Fruit fly (Drosophila melanogaster) whole organism, prepupa: Measurements from ENCODE around the gene CG18170.

ENCODE experiments used
- CG10631 ChIP-seq: fragments of 200-800 bp; sonication (Bioruptor generic); optimal IDR thresholded peaks from 2 replicates; lab custom pipeline; 2016; ENCODE audit warnings: missing biosample characterization, missing genetic modification characterization
- CG16779 ChIP-seq: fragments of 200-800 bp; sonication (Bioruptor generic); optimal IDR thresholded peaks from 3 replicates; lab custom pipeline; 2017; ENCODE audit warnings: missing biosample characterization, mild to moderate bottlenecking, missing genetic modification characterization
- CG31627 ChIP-seq: fragments of 200-800 bp; sonication (Bioruptor generic); optimal IDR thresholded peaks from 3 replicates; lab custom pipeline; 2016; ENCODE audit warnings: missing biosample characterization, missing genetic modification characterization
- CG4318 ChIP-seq: fragments of 200-800 bp; sonication (Bioruptor generic); optimal IDR thresholded peaks from 3 replicates; lab custom pipeline; 2017; ENCODE audit warnings: missing biosample characterization, mild to moderate bottlenecking, missing genetic modification characterization
- CG8119 ChIP-seq: fragments of 200-800 bp; sonication (Bioruptor generic); IDR thresholded peaks from 3 replicates; pipeline ENCODE4 v1.3.6; 2022; ENCODE audit warnings: missing biosample characterization, missing genetic modification characterization
- CG8632 ChIP-seq: fragments of 200-800 bp; sonication (Bioruptor generic); optimal IDR thresholded peaks from 3 replicates; lab custom pipeline; 2016; ENCODE audit warnings: missing biosample characterization, missing genetic modification characterization
- Eip75B ChIP-seq: fragments of 200-800 bp; sonication (Bioruptor generic); optimal IDR thresholded peaks from 3 replicates; lab custom pipeline; 2016; ENCODE audit warnings: missing biosample characterization, missing genetic modification characterization
- Ets21C ChIP-seq: fragments of 200-800 bp; sonication (Bioruptor generic); optimal IDR thresholded peaks from 3 replicates; lab custom pipeline; 2016; ENCODE audit warnings: missing biosample characterization, missing genetic modification characterization
- Gug ChIP-seq: fragments of 200-800 bp; sonication (Bioruptor generic); IDR thresholded peaks from 2 replicates; pipeline ENCODE4 v1.3.6; 2022; ENCODE audit warnings: missing biosample characterization, missing genetic modification characterization
- Hr39 ChIP-seq: fragments of 200-800 bp; sonication (Bioruptor generic); optimal IDR thresholded peaks from 2 replicates; lab custom pipeline; 2016; ENCODE audit warnings: missing biosample characterization, missing genetic modification characterization
- Hr4 ChIP-seq: fragments of 200-800 bp; sonication (Bioruptor generic); optimal IDR thresholded peaks from 3 replicates; lab custom pipeline; 2016; ENCODE audit warnings: missing biosample characterization, missing genetic modification characterization
- dac ChIP-seq: fragments of 200-800 bp; sonication (Bioruptor generic); optimal IDR thresholded peaks from 2 replicates; lab custom pipeline; 2017; ENCODE audit warnings: missing biosample characterization, mild to moderate bottlenecking, missing genetic modification characterization
- salr ChIP-seq, 2 experiments: fragments of 200-800 bp; sonication (Bioruptor generic); optimal IDR thresholded peaks; 3 replicates each; lab custom pipeline; 2016 to 2018; ENCODE audit warnings: missing biosample characterization in 2 of 2, missing genetic modification characterization in 2 of 2, mild to moderate bottlenecking in 1 of 2
- svp ChIP-seq: fragments of 200-800 bp; sonication (Bioruptor generic); peaks from one replicate; lab custom pipeline; 2016; ENCODE audit warnings: missing biosample characterization, missing genetic modification characterization

DNA sequence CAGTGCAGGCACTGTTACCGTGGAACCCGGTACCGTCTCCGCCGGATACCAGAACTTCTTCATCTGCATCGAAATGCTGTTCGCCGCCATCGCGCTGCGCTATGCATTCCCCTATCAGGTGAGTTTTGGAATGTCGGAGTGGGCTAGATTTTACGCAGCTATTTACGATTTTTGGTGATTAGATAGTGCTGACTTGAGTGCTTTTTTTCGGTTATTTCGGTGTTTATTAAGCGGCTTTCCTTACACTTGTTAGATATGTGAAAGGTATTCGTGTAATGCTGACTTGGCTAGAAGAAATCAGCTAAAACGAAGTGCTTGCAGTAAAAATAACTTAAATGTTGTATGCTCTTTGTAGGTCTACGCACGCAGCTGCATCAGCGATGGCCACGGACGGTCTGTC, 29.6 kb upstream of the CG18170 start:
- TF ChIP-seq Ets21C (GFP tag; lab: Kevin White, UChicago), result no peak
- TF ChIP-seq CG8119 (GFP tag; lab: Robert Waterston, UW), result no peak
- no peak for TF ChIP-seq CG31627 (GFP tag; lab: Kevin White, UChicago)
- no peak for TF ChIP-seq CG16779 (tag; lab: Kevin White, UChicago)
- no peak for TF ChIP-seq Gug (GFP tag; lab: Robert Waterston, UW)
- no peak for TF ChIP-seq CG8632 (GFP tag; lab: Kevin White, UChicago)
- TF ChIP-seq Hr39 (GFP tag; lab: Kevin White, UChicago), result no peak
- no peak for TF ChIP-seq CG10631
- TF ChIP-seq Hr4, result no peak
- TF ChIP-seq salr (GFP tag; optimal IDR thresholded peaks at IDR 0.05; lab: Kevin White, UChicago), result no peak
- no peak for TF ChIP-seq dac (GFP tag; lab: Kevin White, UChicago)
- no peak for TF ChIP-seq CG4318 (GFP tag; lab: Kevin White, UChicago)
- no peak for TF ChIP-seq svp (GFP tag; lab: Kevin White, UChicago)
- TF ChIP-seq Eip75B (GFP tag; lab: Kevin White, UChicago), result no peak
